Fruit fly (Drosophila melanogaster): ENCODE data around the gene CG43759.

DNA sequence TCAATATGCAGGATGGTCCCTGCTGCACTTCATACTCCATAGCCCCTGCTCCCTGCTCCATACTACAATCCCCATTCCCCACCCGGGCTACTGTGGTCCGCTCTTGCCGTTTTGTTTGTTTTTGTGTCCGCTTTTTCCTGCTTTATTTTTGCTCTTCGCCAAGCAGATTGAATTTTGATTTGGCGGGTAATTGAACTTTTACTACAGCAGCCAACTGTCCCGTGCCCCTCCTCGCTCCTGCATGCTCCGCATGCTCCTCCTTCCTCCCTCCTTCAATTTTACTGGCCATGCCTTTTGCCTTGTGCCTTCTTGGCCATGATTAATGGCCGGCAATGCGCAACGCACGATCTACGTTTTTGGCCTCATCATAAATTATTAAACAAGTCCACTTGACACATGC is 44.5 kb downstream of the CG43759 start:
- TF ChIP-seq CG4496 (GFP tag; IDR thresholded peaks at IDR 0.05), result no peak
- no peak for TF ChIP-seq CG17806 (tag; optimal IDR thresholded peaks at IDR 0.05)
